Worm (Caenorhabditis elegans) whole organism, L3 larva: ENCODE data around the gene clec-142.

Experiments
- R02D3.7 ChIP-seq: fragments of 150-350 bp; optimal IDR thresholded peaks from 2 replicates; lab custom pipeline; 2014; ENCODE audit warnings: missing biosample characterization, missing genetic modification characterization
- ama-1 ChIP-seq: fragments of 150-350 bp; optimal IDR thresholded peaks from 2 replicates; lab custom pipeline; 2018
- elt-1 ChIP-seq: fragments of 150-350 bp; optimal IDR thresholded peaks from 2 replicates; lab custom pipeline; 2014; ENCODE audit warnings: missing biosample characterization, missing genetic modification characterization
- nhr-12 ChIP-seq: fragments of 150-350 bp; optimal IDR thresholded peaks from 2 replicates; lab custom pipeline; 2014; ENCODE audit warnings: missing biosample characterization, missing genetic modification characterization
- nhr-28 ChIP-seq: fragments of 150-350 bp; optimal IDR thresholded peaks from 2 replicates; lab custom pipeline; 2014; ENCODE audit warnings: missing biosample characterization, missing genetic modification characterization
- snpc-4 ChIP-seq: fragments of 150-350 bp; optimal IDR thresholded peaks from 2 replicates; lab custom pipeline; 2014; ENCODE audit warnings: missing biosample characterization, missing genetic modification characterization
- unc-62 ChIP-seq: fragments of 150-350 bp; sonication (generic microtip); optimal IDR thresholded peaks from 4 replicates; lab custom pipeline; 2014; ENCODE audit warnings: missing biosample characterization, missing genetic modification reagents, missing genetic modification characterization
- ztf-11 ChIP-seq: fragments of 150-350 bp; optimal IDR thresholded peaks from 2 replicates; lab custom pipeline; 2014; ENCODE audit warnings: missing biosample characterization, missing genetic modification characterization
- ztf-4 ChIP-seq: fragments of 150-350 bp; optimal IDR thresholded peaks from 2 replicates; lab custom pipeline; 2014; ENCODE audit warnings: missing biosample characterization, missing genetic modification characterization

ce11 chrII:8269855-8270647 is 8.4 kb upstream of the clec-142 start, which contains the start of gene tdc-1:
- no peak for TF ChIP-seq unc-62 (GFP tag; lab: Kevin White, UChicago)
- no peak for TF ChIP-seq elt-1
- TF ChIP-seq snpc-4 (tag; lab: Kevin White, UChicago): no peak
- no peak for TF ChIP-seq nhr-12 (tag; lab: Kevin White, UChicago)
- TF ChIP-seq ztf-4: no peak
- TF ChIP-seq nhr-28 (tag; lab: Kevin White, UChicago): no peak
- no peak for TF ChIP-seq ztf-11 (tag; lab: Kevin White, UChicago)
- TF ChIP-seq R02D3.7: no peak
- TF ChIP-seq ama-1 (lab: Kevin White, UChicago): no peak
